Fruit fly (Drosophila melanogaster) whole organism, embryonic: ENCODE results near the gene Or33b.
A peak's percentile ranks its signal among the peaks of the same experiment; 100 is the strongest.

Experiments used
- ATbp ChIP-seq: fragments of 200-800 bp; sonication (Bioruptor generic); optimal IDR thresholded peaks from 2 replicates; lab custom pipeline; 2017; ENCODE audit warnings: missing biosample characterization, mild to moderate bottlenecking, missing genetic modification characterization, missing genetic modification reagents
- Abd-B ChIP-seq: fragments of 200-800 bp; sonication (Bioruptor generic); optimal IDR thresholded peaks from 2 replicates; lab custom pipeline; 2018; ENCODE audit warnings: missing biosample characterization, mild to moderate bottlenecking, missing genetic modification characterization, moderate library complexity
- Aef1 ChIP-seq: fragments of 200-800 bp; sonication (Bioruptor generic); IDR thresholded peaks from 3 replicates; pipeline ENCODE4 v1.3.6; 2022; ENCODE audit warnings: missing biosample characterization, missing genetic modification characterization
- CG12071 ChIP-seq: fragments of 200-800 bp; sonication (Bioruptor generic); optimal IDR thresholded peaks from 3 replicates; lab custom pipeline; 2018; ENCODE audit warnings: missing biosample characterization, mild to moderate bottlenecking, missing genetic modification characterization
- CG12219 ChIP-seq: fragments of 200-800 bp; sonication (Bioruptor generic); optimal IDR thresholded peaks from 3 replicates; lab custom pipeline; 2018; ENCODE audit warnings: missing biosample characterization, mild to moderate bottlenecking, missing genetic modification characterization
- CG13894 ChIP-seq: fragments of 200-800 bp; sonication (Bioruptor generic); optimal IDR thresholded peaks from 3 replicates; lab custom pipeline; 2018; ENCODE audit warnings: missing biosample characterization, mild to moderate bottlenecking, missing genetic modification characterization, moderate library complexity
- CG14014 ChIP-seq: fragments of 200-800 bp; sonication (Bioruptor generic); IDR thresholded peaks from 2 replicates; pipeline ENCODE4 v1.3.6; 2022; ENCODE audit warnings: missing biosample characterization, missing genetic modification characterization
- CG14710 ChIP-seq: fragments of 200-800 bp; sonication (Bioruptor generic); optimal IDR thresholded peaks from 3 replicates; lab custom pipeline; 2019; ENCODE audit warnings: missing biosample characterization, mild to moderate bottlenecking, missing genetic modification characterization, moderate library complexity
- CG15269 ChIP-seq: fragments of 200-800 bp; sonication (Bioruptor generic); optimal IDR thresholded peaks from 2 replicates; lab custom pipeline; 2018; ENCODE audit warnings: missing biosample characterization, mild to moderate bottlenecking, missing genetic modification characterization, moderate library complexity
- CG1602 ChIP-seq: fragments of 200-800 bp; sonication (Bioruptor generic); optimal IDR thresholded peaks from 3 replicates; lab custom pipeline; 2016; ENCODE audit warnings: missing biosample characterization, missing genetic modification characterization
- CG1603 ChIP-seq: fragments of 200-800 bp; sonication (Bioruptor generic); optimal IDR thresholded peaks from 2 replicates; lab custom pipeline; 2019; ENCODE audit warnings: missing biosample characterization, mild to moderate bottlenecking, missing genetic modification characterization, moderate library complexity
- CG16815 ChIP-seq: fragments of 200-800 bp; sonication (Bioruptor generic); optimal IDR thresholded peaks from 3 replicates; lab custom pipeline; 2017; ENCODE audit warnings: missing biosample characterization, mild to moderate bottlenecking, missing genetic modification characterization
- CG17568 ChIP-seq: fragments of 200-800 bp; sonication (Bioruptor generic); optimal IDR thresholded peaks from 2 replicates; lab custom pipeline; 2018; ENCODE audit warnings: missing biosample characterization, mild to moderate bottlenecking, missing genetic modification characterization, moderate library complexity
- CG18262 ChIP-seq: fragments of 200-800 bp; optimal IDR thresholded peaks from 3 replicates; lab custom pipeline; 2019; ENCODE audit warnings: missing biosample characterization, mild to moderate bottlenecking, missing genetic modification characterization, moderate library complexity
- CG2712 ChIP-seq: fragments of 200-800 bp; optimal IDR thresholded peaks from 3 replicates; lab custom pipeline; 2019; ENCODE audit warnings: missing biosample characterization, mild to moderate bottlenecking, missing genetic modification characterization, moderate library complexity
- CG30431 ChIP-seq: fragments of 200-800 bp; sonication (Bioruptor generic); optimal IDR thresholded peaks from 2 replicates; lab custom pipeline; 2017; ENCODE audit warnings: missing biosample characterization, missing genetic modification characterization
- CG3838 ChIP-seq: fragments of 200-800 bp; sonication (Bioruptor generic); optimal IDR thresholded peaks from 3 replicates; lab custom pipeline; 2016; ENCODE audit warnings: missing biosample characterization, missing genetic modification characterization
- CG3847 ChIP-seq: fragments of 200-800 bp; sonication (Bioruptor generic); IDR thresholded peaks from 2 replicates; pipeline ENCODE4 v1.3.6; 2022; ENCODE audit warnings: missing biosample characterization, missing genetic modification characterization
- CG6175 ChIP-seq: fragments of 200-800 bp; sonication (Bioruptor generic); IDR thresholded peaks from 3 replicates; pipeline ENCODE4 v1.3.6; 2022; ENCODE audit warnings: missing biosample characterization, missing genetic modification characterization
- CG6683 ChIP-seq: fragments of 200-800 bp; sonication (Bioruptor generic); optimal IDR thresholded peaks from 2 replicates; lab custom pipeline; 2017; ENCODE audit warnings: missing biosample characterization, mild to moderate bottlenecking, missing genetic modification characterization, missing genetic modification reagents
- CG7357 ChIP-seq: fragments of 200-800 bp; sonication (Bioruptor generic); IDR thresholded peaks from 3 replicates; pipeline ENCODE4 v1.3.6; 2022; ENCODE audit warnings: missing biosample characterization, missing genetic modification characterization
- CG7839 ChIP-seq: fragments of 200-800 bp; sonication (Bioruptor generic); optimal IDR thresholded peaks from 3 replicates; lab custom pipeline; 2018; ENCODE audit warnings: missing biosample characterization, mild to moderate bottlenecking, missing genetic modification characterization, moderate library complexity
- CG8089 ChIP-seq: fragments of 200-800 bp; sonication (Bioruptor generic); optimal IDR thresholded peaks from 3 replicates; lab custom pipeline; 2016; ENCODE audit warnings: missing biosample characterization, missing genetic modification characterization
- CG8359 ChIP-seq: fragments of 200-800 bp; sonication (Bioruptor generic); optimal IDR thresholded peaks from 2 replicates; lab custom pipeline; 2017; ENCODE audit warnings: missing biosample characterization, mild to moderate bottlenecking, missing genetic modification characterization, borderline replicate concordance
- CG8924 ChIP-seq: fragments of 200-800 bp; optimal IDR thresholded peaks from 3 replicates; lab custom pipeline; 2019; ENCODE audit warnings: missing biosample characterization, mild to moderate bottlenecking, missing genetic modification characterization, moderate library complexity
- CoRest ChIP-seq: fragments of 200-800 bp; sonication (Bioruptor generic); optimal IDR thresholded peaks from 3 replicates; lab custom pipeline; 2018; ENCODE audit warnings: missing biosample characterization, mild to moderate bottlenecking, missing genetic modification characterization, moderate library complexity
- D19B ChIP-seq: fragments of 200-800 bp; sonication (Bioruptor generic); optimal IDR thresholded peaks from 2 replicates; lab custom pipeline; 2017; ENCODE audit warnings: missing biosample characterization, mild to moderate bottlenecking, missing genetic modification characterization
- HLH4C ChIP-seq: fragments of 200-800 bp; sonication (Bioruptor generic); IDR thresholded peaks from 3 replicates; pipeline ENCODE4 v1.3.6; 2022; ENCODE audit warnings: missing biosample characterization, missing genetic modification characterization; ENCODE audit not compliant: partially characterized antibody
- Lhr ChIP-seq: fragments of 200-800 bp; sonication (Bioruptor generic); optimal IDR thresholded peaks from 3 replicates; lab custom pipeline; 2017; ENCODE audit warnings: mild to moderate bottlenecking, missing biosample characterization, missing genetic modification reagents, missing genetic modification characterization
- MESR4 ChIP-seq: fragments of 200-800 bp; sonication (Bioruptor generic); optimal IDR thresholded peaks from 2 replicates; lab custom pipeline; 2018; ENCODE audit warnings: missing biosample characterization, mild to moderate bottlenecking, missing genetic modification characterization, moderate library complexity
- Meics ChIP-seq: fragments of 200-800 bp; sonication (Bioruptor generic); optimal IDR thresholded peaks from 2 replicates; lab custom pipeline; 2017; ENCODE audit warnings: missing biosample characterization, mild to moderate bottlenecking, missing genetic modification characterization
- PHDP ChIP-seq: fragments of 200-800 bp; sonication (Bioruptor generic); optimal IDR thresholded peaks from 3 replicates; lab custom pipeline; 2018; ENCODE audit warnings: missing biosample characterization, mild to moderate bottlenecking, missing genetic modification characterization, moderate library complexity
- Rx ChIP-seq: fragments of 200-800 bp; sonication (Bioruptor generic); IDR thresholded peaks from 2 replicates; pipeline ENCODE4 v1.3.6; 2022; ENCODE audit warnings: missing biosample characterization, missing genetic modification characterization
- Sox100B ChIP-seq: fragments of 200-800 bp; sonication (Bioruptor generic); optimal IDR thresholded peaks from 3 replicates; lab custom pipeline; 2018; ENCODE audit warnings: missing biosample characterization, mild to moderate bottlenecking, missing genetic modification characterization
- ara ChIP-seq: fragments of 200-800 bp; sonication (Bioruptor generic); IDR thresholded peaks from 2 replicates; pipeline ENCODE4 v1.3.6; 2022; ENCODE audit warnings: missing biosample characterization, missing genetic modification characterization
- bowl ChIP-seq: fragments of 200-800 bp; sonication (Bioruptor generic); IDR thresholded peaks from 2 replicates; pipeline ENCODE4 v1.3.6; 2022; ENCODE audit warnings: missing biosample characterization, missing genetic modification characterization
- bsh ChIP-seq, 2 experiments: fragments of 200-800 bp; sonication (Bioruptor generic); optimal IDR thresholded peaks; 2 replicates each; lab custom pipeline; 2017 to 2018; ENCODE audit warnings: mild to moderate bottlenecking in 2 of 2, missing biosample characterization in 2 of 2, missing genetic modification characterization in 2 of 2, moderate library complexity in 1 of 2
- ci ChIP-seq: fragments of 200-800 bp; sonication (Bioruptor generic); IDR thresholded peaks from 3 replicates; pipeline ENCODE4 v1.3.6; 2022; ENCODE audit warnings: missing biosample characterization, missing genetic modification characterization
- da ChIP-seq: fragments of 200-800 bp; sonication (Bioruptor generic); optimal IDR thresholded peaks from 2 replicates; lab custom pipeline; 2016; ENCODE audit warnings: missing biosample characterization, missing genetic modification characterization
- gce ChIP-seq: fragments of 200-800 bp; sonication (Bioruptor generic); IDR thresholded peaks from 3 replicates; pipeline ENCODE4 v1.3.6; 2022; ENCODE audit warnings: missing biosample characterization, missing genetic modification characterization
- grn ChIP-seq: fragments of 200-800 bp; sonication (Bioruptor generic); optimal IDR thresholded peaks from 3 replicates; lab custom pipeline; 2017; ENCODE audit warnings: missing biosample characterization, missing genetic modification characterization
- hth ChIP-seq: fragments of >200 bp; optimal IDR thresholded peaks from 2 replicates; lab custom pipeline; 2017; ENCODE audit warnings: inconsistent platforms
- ind ChIP-seq: fragments of 200-800 bp; sonication (Bioruptor generic); optimal IDR thresholded peaks from 3 replicates; lab custom pipeline; 2016; ENCODE audit warnings: missing biosample characterization, missing genetic modification characterization
- jing ChIP-seq: fragments of 200-800 bp; sonication (Bioruptor generic); optimal IDR thresholded peaks from 2 replicates; lab custom pipeline; 2018; ENCODE audit warnings: missing biosample characterization, mild to moderate bottlenecking, missing genetic modification characterization
- lab ChIP-seq: fragments of 200-800 bp; sonication (Bioruptor generic); optimal IDR thresholded peaks from 3 replicates; lab custom pipeline; 2017; ENCODE audit warnings: missing biosample characterization, missing genetic modification characterization, mild to moderate bottlenecking, moderate library complexity, missing genetic modification reagents
- luna ChIP-seq: fragments of 200-800 bp; sonication (Bioruptor generic); optimal IDR thresholded peaks from 2 replicates; lab custom pipeline; 2016; ENCODE audit warnings: missing biosample characterization, missing genetic modification characterization
- onecut ChIP-seq: fragments of 200-800 bp; sonication (Bioruptor generic); IDR thresholded peaks from 2 replicates; pipeline ENCODE4 v1.3.6; 2022; ENCODE audit warnings: missing biosample characterization, missing genetic modification characterization
- pnt ChIP-seq: fragments of 200-800 bp; sonication (Bioruptor generic); optimal IDR thresholded peaks from 3 replicates; lab custom pipeline; 2016; ENCODE audit warnings: missing biosample characterization, missing genetic modification characterization
- pzg ChIP-seq: fragments of 200-800 bp; sonication (Bioruptor generic); optimal IDR thresholded peaks from 3 replicates; lab custom pipeline; 2018; ENCODE audit warnings: missing biosample characterization, mild to moderate bottlenecking, missing genetic modification characterization, moderate library complexity
- row ChIP-seq: fragments of 200-800 bp; sonication (Bioruptor generic); IDR thresholded peaks from 3 replicates; pipeline ENCODE4 v1.3.6; 2022; ENCODE audit warnings: missing biosample characterization, missing genetic modification characterization
- slp2 ChIP-seq: fragments of 200-800 bp; sonication (Bioruptor generic); optimal IDR thresholded peaks from 2 replicates; lab custom pipeline; 2016; ENCODE audit warnings: missing biosample characterization, missing genetic modification characterization
- usp ChIP-seq: fragments of >200 bp; optimal IDR thresholded peaks from 2 replicates; lab custom pipeline; 2017; ENCODE audit warnings: missing biosample characterization, missing genetic modification characterization

Or33b gene

dm6 chr2L:11980075-11980474 is 44.1 kb downstream of the Or33b start (continued):
- TF ChIP-seq CG12219 = no peak
- no peak for TF ChIP-seq D19B (GFP tag; lab: Kevin White, UChicago)
- TF ChIP-seq CG30431 = no peak
- no peak for TF ChIP-seq CG3847
- peak; percentile 3 for TF ChIP-seq CG8924 (tag; lab: Kevin White, UChicago)
- TF ChIP-seq Abd-B (GFP tag; lab: Kevin White, UChicago) = no peak
- TF ChIP-seq pnt (GFP tag; lab: Kevin White, UChicago) = no peak
- TF ChIP-seq MESR4 = no peak
- no peak for TF ChIP-seq CG17568 (GFP tag; lab: Kevin White, UChicago)
- TF ChIP-seq CG3838 (GFP tag; lab: Kevin White, UChicago) = no peak
- TF ChIP-seq ATbp (GFP tag; lab: Kevin White, UChicago) = no peak
- TF ChIP-seq lab = no peak
- TF ChIP-seq jing = no peak
- TF ChIP-seq HLH4C = no peak
- no peak for TF ChIP-seq bowl
- TF ChIP-seq CG2712 = peak; percentile 59
- no peak for TF ChIP-seq gce
- no peak for TF ChIP-seq hth (lab: Kevin White, UChicago)
- TF ChIP-seq CG8089 = no peak
- TF ChIP-seq CG12071 (GFP tag; lab: Kevin White, UChicago) = no peak
- no peak for TF ChIP-seq CG15269 (tag; lab: Kevin White, UChicago)
- peak; percentile 11 for TF ChIP-seq CG7839 (tag; lab: Kevin White, UChicago)
- TF ChIP-seq luna (GFP tag; lab: Kevin White, UChicago) = no peak
- no peak for TF ChIP-seq ci (GFP tag; lab: Robert Waterston, UW)
- TF ChIP-seq da (GFP tag; lab: Kevin White, UChicago) = no peak
- TF ChIP-seq CG8359 (GFP tag; lab: Kevin White, UChicago) = no peak
- no peak for TF ChIP-seq Sox100B (GFP tag; lab: Kevin White, UChicago)
- TF ChIP-seq CoRest (tag; lab: Kevin White, UChicago) = no peak
- no peak for TF ChIP-seq slp2 (GFP tag; lab: Kevin White, UChicago)
- TF ChIP-seq CG6175 (GFP tag; lab: Robert Waterston, UW) = 0 out of 3 replicates have a peak, but pooled peaks have one; percentile 2
- no peak for TF ChIP-seq ara (GFP tag; lab: Robert Waterston, UW)
- TF ChIP-seq CG16815 (GFP tag; lab: Kevin White, UChicago) = peak; percentile 25
- no peak for TF ChIP-seq grn (GFP tag; lab: Kevin White, UChicago)
- no peak for TF ChIP-seq usp (GFP tag; lab: Kevin White, UChicago)
- TF ChIP-seq ind (GFP tag; lab: Kevin White, UChicago) = no peak
- peak; percentile 7 for TF ChIP-seq CG14710 (tag; lab: Kevin White, UChicago)
- TF ChIP-seq CG14014 (GFP tag; lab: Robert Waterston, UW) = no peak
- TF ChIP-seq CG1603 = peak; percentile 29
- TF ChIP-seq Meics (GFP tag; lab: Kevin White, UChicago) = no peak
- TF ChIP-seq CG7357 (GFP tag; lab: Robert Waterston, UW) = no peak
- peak; percentile 20 for TF ChIP-seq CG18262 (tag; lab: Kevin White, UChicago)
- TF ChIP-seq bsh (GFP tag; optimal IDR thresholded peaks at IDR 0.05; lab: Kevin White, UChicago) = peak in 1 of 2 experiments; percentile 28
- peak; percentile 36; the same call in 1 of the 3 replicates for TF ChIP-seq row
- TF ChIP-seq Lhr (GFP tag; lab: Kevin White, UChicago) = no peak
- no peak for TF ChIP-seq CG1602 (GFP tag; lab: Kevin White, UChicago)
- no peak for TF ChIP-seq PHDP (tag; lab: Kevin White, UChicago)
- no peak for TF ChIP-seq CG6683 (GFP tag; lab: Kevin White, UChicago)
- TF ChIP-seq onecut (GFP tag; lab: Robert Waterston, UW) = no peak
- TF ChIP-seq pzg (GFP tag; lab: Kevin White, UChicago) = no peak
- no peak for TF ChIP-seq CG13894
- no peak for TF ChIP-seq Aef1
- TF ChIP-seq Rx (GFP tag; lab: Robert Waterston, UW) = no peak
